Worm (Caenorhabditis elegans) whole organism, late embryonic: Measurements from ENCODE around the gene mam-5.

Experiments used
- K09A11.1 ChIP-seq: sonication (generic microtip); optimal IDR thresholded peaks from 2 replicates; lab custom pipeline; 2017; ENCODE audit warnings: antibody characterized with exemption, mild to moderate bottlenecking, missing genetic modification characterization, missing compliant biosample characterization; ENCODE audit not compliant: insufficient read depth
- ama-1 ChIP-seq: fragments of 150-350 bp; optimal IDR thresholded peaks from 2 replicates; lab custom pipeline; 2014
- dve-1 ChIP-seq: sonication (generic microtip); optimal IDR thresholded peaks from 2 replicates; lab custom pipeline; 2017; ENCODE audit warnings: antibody characterized with exemption, mild to moderate bottlenecking, missing genetic modification characterization, missing compliant biosample characterization
- hlh-30 ChIP-seq: sonication (generic microtip); optimal IDR thresholded peaks from 2 replicates; lab custom pipeline; 2017; ENCODE audit warnings: antibody characterized with exemption, missing genetic modification characterization, missing compliant biosample characterization; ENCODE audit not compliant: insufficient read depth
- lin-11 ChIP-seq: fragments of 200-800 bp; sonication (Bioruptor generic); optimal IDR thresholded peaks from 2 replicates; lab custom pipeline; 2018; ENCODE audit warnings: mild to moderate bottlenecking, missing genetic modification characterization, missing compliant biosample characterization
- nhr-11 ChIP-seq: fragments of 150-350 bp; optimal IDR thresholded peaks from 2 replicates; lab custom pipeline; 2014; ENCODE audit warnings: missing biosample characterization, missing genetic modification characterization
- pax-1 ChIP-seq: fragments of 150-350 bp; optimal IDR thresholded peaks from 2 replicates; lab custom pipeline; 2014; ENCODE audit warnings: missing biosample characterization, missing genetic modification characterization
- pqm-1 ChIP-seq: sonication (generic microtip); optimal IDR thresholded peaks from 2 replicates; lab custom pipeline; 2016; ENCODE audit warnings: missing genetic modification characterization, missing compliant biosample characterization
- pros-1 ChIP-seq: fragments of 150-350 bp; optimal IDR thresholded peaks from 2 replicates; lab custom pipeline; 2014; ENCODE audit warnings: missing biosample characterization, missing genetic modification reagents, missing genetic modification characterization
- rnt-1 ChIP-seq: sonication (generic microtip); optimal IDR thresholded peaks from 2 replicates; lab custom pipeline; 2016; ENCODE audit warnings: missing genetic modification characterization, missing compliant biosample characterization
- sox-4 ChIP-seq: sonication (generic microtip); optimal IDR thresholded peaks from 2 replicates; lab custom pipeline; 2017; ENCODE audit warnings: mild to moderate bottlenecking, missing genetic modification characterization, inconsistent platforms, missing compliant biosample characterization
- unc-55 ChIP-seq: sonication (generic microtip); optimal IDR thresholded peaks from 2 replicates; lab custom pipeline; 2017; ENCODE audit warnings: missing biosample characterization, missing genetic modification reagents, missing genetic modification characterization

- TF ChIP-seq K09A11.1 (tag; lab: Kevin White, UChicago) (no peak), rnt-1 (tag; lab: Kevin White, UChicago) (no peak), nhr-11 (tag; lab: Kevin White, UChicago) (no peak), hlh-30 (tag; lab: Kevin White, UChicago) (no peak), pqm-1 (tag; lab: Kevin White, UChicago) (no peak), sox-4 (no peak), unc-55 (GFP tag; lab: Kevin White, UChicago) (no peak), dve-1 (tag; lab: Kevin White, UChicago) (no peak), pros-1 (tag; lab: Kevin White, UChicago) (no peak), lin-11 (tag; lab: Kevin White, UChicago) (no peak), pax-1 (tag; lab: Kevin White, UChicago) (no peak), ama-1 (lab: Kevin White, UChicago) (no peak)
Measured at ce11 chrV:9962394-9962793, 9.9 kb downstream of the mam-5 start, which contains the start of gene madf-4.
